Fruit fly (Drosophila melanogaster) whole organism, embryonic: Measurements from ENCODE around the gene Cht2.

ENCODE experiments used
- C15 ChIP-seq: fragments of 200-800 bp; sonication (Bioruptor generic); IDR thresholded peaks from 3 replicates; pipeline ENCODE4 v1.3.6; 2022; ENCODE audit warnings: missing biosample characterization, missing genetic modification characterization
- CG11247 ChIP-seq: fragments of 200-800 bp; sonication (Bioruptor generic); IDR thresholded peaks from 2 replicates; pipeline ENCODE4 v1.3.6; 2022; ENCODE audit warnings: missing biosample characterization, missing genetic modification characterization
- CG11560 ChIP-seq: fragments of 200-800 bp; sonication (Bioruptor generic); IDR thresholded peaks from 3 replicates; pipeline ENCODE4 v1.3.6; 2022; ENCODE audit warnings: missing biosample characterization, missing genetic modification characterization
- CG11723 ChIP-seq: fragments of 200-800 bp; sonication (Bioruptor generic); optimal IDR thresholded peaks from 2 replicates; lab custom pipeline; 2017; ENCODE audit warnings: missing biosample characterization, mild to moderate bottlenecking, missing genetic modification characterization
- CG12236 ChIP-seq: fragments of 200-800 bp; sonication (Bioruptor generic); optimal IDR thresholded peaks from 2 replicates; lab custom pipeline; 2016; ENCODE audit warnings: missing biosample characterization, missing genetic modification characterization
- CG12744 ChIP-seq: fragments of 200-800 bp; sonication (Bioruptor generic); optimal IDR thresholded peaks from 2 replicates; lab custom pipeline; 2016; ENCODE audit warnings: missing biosample characterization, missing genetic modification characterization
- CG13296 ChIP-seq: fragments of 200-800 bp; sonication (Bioruptor generic); optimal IDR thresholded peaks from 3 replicates; lab custom pipeline; 2018; ENCODE audit warnings: missing biosample characterization, mild to moderate bottlenecking, missing genetic modification characterization
- CG14860 ChIP-seq: fragments of 200-800 bp; sonication (Bioruptor generic); IDR thresholded peaks from 3 replicates; pipeline ENCODE4 v1.3.6; 2022; ENCODE audit warnings: missing biosample characterization, missing genetic modification characterization; ENCODE audit not compliant: partially characterized antibody
- CG1832 ChIP-seq: fragments of 200-800 bp; sonication (Bioruptor generic); optimal IDR thresholded peaks from 2 replicates; lab custom pipeline; 2017; ENCODE audit warnings: missing biosample characterization, mild to moderate bottlenecking, missing genetic modification characterization, inconsistent platforms
- CG2129 ChIP-seq: fragments of 200-800 bp; sonication (Bioruptor generic); IDR thresholded peaks from 2 replicates; pipeline ENCODE4 v1.3.6; 2022; ENCODE audit warnings: missing biosample characterization, missing genetic modification characterization; ENCODE audit not compliant: partially characterized antibody
- CG30431 ChIP-seq: fragments of 200-800 bp; sonication (Bioruptor generic); optimal IDR thresholded peaks from 2 replicates; lab custom pipeline; 2017; ENCODE audit warnings: missing biosample characterization, missing genetic modification characterization
- CG34376 ChIP-seq: fragments of 200-800 bp; sonication (Bioruptor generic); optimal IDR thresholded peaks from 2 replicates; lab custom pipeline; 2018; ENCODE audit warnings: missing biosample characterization, mild to moderate bottlenecking, missing genetic modification characterization
- CG3847 ChIP-seq: fragments of 200-800 bp; sonication (Bioruptor generic); IDR thresholded peaks from 2 replicates; pipeline ENCODE4 v1.3.6; 2022; ENCODE audit warnings: missing biosample characterization, missing genetic modification characterization
- CG4360 ChIP-seq: fragments of 200-800 bp; sonication (Bioruptor generic); IDR thresholded peaks from 2 replicates; pipeline ENCODE4 v1.3.6; 2022; ENCODE audit warnings: missing biosample characterization, missing genetic modification characterization
- CG5953 ChIP-seq: fragments of 200-800 bp; sonication (Bioruptor generic); IDR thresholded peaks from 2 replicates; pipeline ENCODE4 v1.3.6; 2022; ENCODE audit warnings: missing biosample characterization, missing genetic modification characterization
- CG6765 ChIP-seq: fragments of 200-800 bp; sonication (Bioruptor generic); optimal IDR thresholded peaks from 3 replicates; lab custom pipeline; 2017; ENCODE audit warnings: missing biosample characterization, mild to moderate bottlenecking, missing genetic modification characterization
- CG6854 ChIP-seq: fragments of 200-800 bp; sonication (Bioruptor generic); optimal IDR thresholded peaks from 3 replicates; lab custom pipeline; 2017; ENCODE audit warnings: missing biosample characterization, mild to moderate bottlenecking, missing genetic modification characterization
- CG7271 ChIP-seq: fragments of 200-800 bp; sonication (Bioruptor generic); optimal IDR thresholded peaks from 2 replicates; lab custom pipeline; 2018; ENCODE audit warnings: missing biosample characterization, mild to moderate bottlenecking, missing genetic modification characterization, moderate library complexity
- CTCF ChIP-seq: fragments of 200-800 bp; sonication (Bioruptor generic); optimal IDR thresholded peaks from 2 replicates; lab custom pipeline; 2017; ENCODE audit warnings: missing biosample characterization, mild to moderate bottlenecking, missing genetic modification characterization, moderate library complexity
- D ChIP-seq, 2 experiments: fragments of 200-800 bp in 1 of 2; fragments of >200 bp in 1 of 2; sonication (Bioruptor generic) in 1 of 2; optimal IDR thresholded peaks; 2 replicates in 1 of 2; 3 replicates in 1 of 2; lab custom pipeline; 2017; ENCODE audit warnings: mild to moderate bottlenecking in 1 of 2, missing biosample characterization in 1 of 2, missing genetic modification characterization in 1 of 2, missing genetic modification reagents in 1 of 2
- Neu2 ChIP-seq: fragments of 200-800 bp; sonication (Bioruptor generic); optimal IDR thresholded peaks from 3 replicates; lab custom pipeline; 2016; ENCODE audit warnings: missing biosample characterization, missing genetic modification characterization, borderline replicate concordance
- NfI ChIP-seq: fragments of 200-800 bp; sonication (Bioruptor generic); optimal IDR thresholded peaks from 3 replicates; lab custom pipeline; 2018; ENCODE audit warnings: missing biosample characterization, mild to moderate bottlenecking, missing genetic modification characterization, moderate library complexity
- Opbp ChIP-seq: fragments of 200-800 bp; sonication (Bioruptor generic); IDR thresholded peaks from 3 replicates; pipeline ENCODE4 v1.3.6; 2022; ENCODE audit warnings: missing biosample characterization, missing genetic modification characterization; ENCODE audit not compliant: partially characterized antibody
- Sry-δ ChIP-seq: fragments of 200-800 bp; sonication (Bioruptor generic); optimal IDR thresholded peaks from 2 replicates; lab custom pipeline; 2016; ENCODE audit warnings: missing biosample characterization, missing genetic modification characterization
- abd-A ChIP-seq: fragments of 200-800 bp; sonication (Bioruptor generic); optimal IDR thresholded peaks from 3 replicates; lab custom pipeline; 2019; ENCODE audit warnings: missing biosample characterization, mild to moderate bottlenecking, missing genetic modification characterization, moderate library complexity
- ase ChIP-seq: fragments of 200-800 bp; sonication (Bioruptor generic); IDR thresholded peaks from 3 replicates; pipeline ENCODE4 v1.3.6; 2022; ENCODE audit warnings: missing biosample characterization, missing genetic modification characterization
- ash1 ChIP-seq: fragments of 200-800 bp; sonication (Bioruptor generic); optimal IDR thresholded peaks from 2 replicates; lab custom pipeline; 2018; ENCODE audit warnings: missing biosample characterization, mild to moderate bottlenecking, missing genetic modification characterization
- crol ChIP-seq: fragments of 200-800 bp; sonication (Bioruptor generic); IDR thresholded peaks from 2 replicates; pipeline ENCODE4 v1.3.6; 2022; ENCODE audit warnings: missing biosample characterization, missing genetic modification characterization
- dimm ChIP-seq: fragments of 200-800 bp; sonication (Bioruptor generic); IDR thresholded peaks from 2 replicates; pipeline ENCODE4 v1.3.6; 2022; ENCODE audit warnings: missing biosample characterization, missing genetic modification characterization
- grn ChIP-seq: fragments of 200-800 bp; sonication (Bioruptor generic); optimal IDR thresholded peaks from 3 replicates; lab custom pipeline; 2017; ENCODE audit warnings: missing biosample characterization, missing genetic modification characterization
- gsb ChIP-seq: fragments of 200-800 bp; sonication (Bioruptor generic); IDR thresholded peaks from 2 replicates; pipeline ENCODE4 v1.3.6; 2022; ENCODE audit warnings: missing biosample characterization, missing genetic modification characterization
- jing ChIP-seq: fragments of 200-800 bp; sonication (Bioruptor generic); optimal IDR thresholded peaks from 2 replicates; lab custom pipeline; 2018; ENCODE audit warnings: missing biosample characterization, mild to moderate bottlenecking, missing genetic modification characterization
- kah ChIP-seq: fragments of 200-800 bp; sonication (Bioruptor generic); optimal IDR thresholded peaks from 2 replicates; lab custom pipeline; 2018; ENCODE audit warnings: missing biosample characterization, mild to moderate bottlenecking, missing genetic modification characterization
- lilli ChIP-seq: fragments of 200-800 bp; sonication (Bioruptor generic); optimal IDR thresholded peaks from 3 replicates; lab custom pipeline; 2016; ENCODE audit warnings: missing biosample characterization, missing genetic modification characterization
- nerfin-1 ChIP-seq: fragments of 200-800 bp; sonication (Bioruptor generic); optimal IDR thresholded peaks from 3 replicates; lab custom pipeline; 2019; ENCODE audit warnings: missing biosample characterization, mild to moderate bottlenecking, missing genetic modification characterization, moderate library complexity
- pnt ChIP-seq: fragments of 200-800 bp; sonication (Bioruptor generic); optimal IDR thresholded peaks from 3 replicates; lab custom pipeline; 2016; ENCODE audit warnings: missing biosample characterization, missing genetic modification characterization
- pzg ChIP-seq: fragments of 200-800 bp; sonication (Bioruptor generic); optimal IDR thresholded peaks from 3 replicates; lab custom pipeline; 2018; ENCODE audit warnings: missing biosample characterization, mild to moderate bottlenecking, missing genetic modification characterization, moderate library complexity
- row ChIP-seq: fragments of 200-800 bp; sonication (Bioruptor generic); IDR thresholded peaks from 3 replicates; pipeline ENCODE4 v1.3.6; 2022; ENCODE audit warnings: missing biosample characterization, missing genetic modification characterization
- salm ChIP-seq: fragments of 200-800 bp; sonication (Bioruptor generic); optimal IDR thresholded peaks from 2 replicates; lab custom pipeline; 2018; ENCODE audit warnings: missing biosample characterization, mild to moderate bottlenecking, missing genetic modification characterization
- sd ChIP-seq: fragments of 200-800 bp; sonication (Bioruptor generic); optimal IDR thresholded peaks from 3 replicates; lab custom pipeline; 2018; ENCODE audit warnings: missing biosample characterization, mild to moderate bottlenecking, missing genetic modification characterization, moderate library complexity
- sens ChIP-seq: fragments of 200-800 bp; sonication (Bioruptor generic); peaks from one replicate; lab custom pipeline; 2016; ENCODE audit warnings: missing biosample characterization, missing genetic modification characterization
- sim ChIP-seq: fragments of 200-800 bp; sonication (Bioruptor generic); IDR thresholded peaks from 2 replicates; pipeline ENCODE4 v1.3.6; 2022; ENCODE audit warnings: missing biosample characterization, missing genetic modification characterization
- sima ChIP-seq: fragments of 200-800 bp; sonication (Bioruptor generic); optimal IDR thresholded peaks from 2 replicates; lab custom pipeline; 2016; ENCODE audit warnings: missing biosample characterization, missing genetic modification characterization
- vvl ChIP-seq: fragments of 200-800 bp; sonication (Bioruptor generic); IDR thresholded peaks from 2 replicates; pipeline ENCODE4 v1.3.6; 2022; ENCODE audit warnings: missing biosample characterization, missing genetic modification characterization
- wek ChIP-seq: fragments of 200-800 bp; sonication (Bioruptor generic); optimal IDR thresholded peaks from 3 replicates; lab custom pipeline; 2018; ENCODE audit warnings: missing biosample characterization, mild to moderate bottlenecking, missing genetic modification characterization, moderate library complexity
- wor ChIP-seq: fragments of 200-800 bp; sonication (Bioruptor generic); IDR thresholded peaks from 2 replicates; pipeline ENCODE4 v1.3.6; 2022; ENCODE audit warnings: missing biosample characterization, missing genetic modification characterization
- zfh2 ChIP-seq: fragments of 200-800 bp; sonication (Bioruptor generic); optimal IDR thresholded peaks from 2 replicates; lab custom pipeline; 2016; ENCODE audit warnings: missing biosample characterization, missing genetic modification characterization

The Cht2 gene

dm6 chr3L:1798649-1799048 lies 42.9 kb upstream of the Cht2 start, which contains the start of gene Patj (continued):
- TF ChIP-seq sd (tag; lab: Kevin White, UChicago) = peak; percentile 93
- TF ChIP-seq CG7271 (tag; lab: Kevin White, UChicago) = no peak
- no peak for TF ChIP-seq salm (tag; lab: Kevin White, UChicago)
- no peak for TF ChIP-seq CG11723 (GFP tag; lab: Kevin White, UChicago)
- TF ChIP-seq grn (GFP tag; lab: Kevin White, UChicago) = no peak
- peak; percentile 28 for TF ChIP-seq vvl (GFP tag; lab: Robert Waterston, UW)
- TF ChIP-seq sim (GFP tag; lab: Robert Waterston, UW) = no peak
- no peak for TF ChIP-seq CG12744
- no peak for TF ChIP-seq CG11247 (GFP tag; lab: Robert Waterston, UW)
- no peak for TF ChIP-seq CG1832 (GFP tag; lab: Kevin White, UChicago)
- TF ChIP-seq CG14860 (GFP tag; lab: Robert Waterston, UW) = peak; percentile 40; the same call in 1 of the 3 replicates
- no peak for TF ChIP-seq kah (GFP tag; lab: Kevin White, UChicago)
- TF ChIP-seq sens (GFP tag; lab: Kevin White, UChicago) = peak; percentile 29
- peak; percentile 49 for TF ChIP-seq CTCF (GFP tag; lab: Kevin White, UChicago)
- no peak for TF ChIP-seq CG11560 (tag; lab: Robert Waterston, UW)
- TF ChIP-seq CG3847 (GFP tag; lab: Robert Waterston, UW) = peak; percentile 66
- peak; percentile 21 for TF ChIP-seq nerfin-1 (tag; lab: Kevin White, UChicago)
- no peak; the same call in 2 of the 3 replicates for TF ChIP-seq row (GFP tag; lab: Robert Waterston, UW)
- no peak for TF ChIP-seq dimm (GFP tag; lab: Robert Waterston, UW)
- TF ChIP-seq pnt (GFP tag; lab: Kevin White, UChicago) = no peak
- no peak for TF ChIP-seq CG13296 (GFP tag; lab: Kevin White, UChicago)
- no peak for TF ChIP-seq lilli (GFP tag; lab: Kevin White, UChicago)

- TF ChIP-seq C15 (GFP tag; lab: Robert Waterston, UW) = no peak
- peak; percentile 28 for TF ChIP-seq sens (GFP tag; lab: Kevin White, UChicago)
These were observed 41.3 kb upstream of the Cht2 start, which contains the start of gene CG12020 for dm6 chr3L:1797005-1797404. Gene CG12020, plus strand, starts transcription at chr3L:1797305.

- TF ChIP-seq Opbp (GFP tag; lab: Robert Waterston, UW) (peak; percentile 74), D (optimal IDR thresholded peaks at IDR 0.05; lab: Kevin White, UChicago) (no peak), D (GFP tag; optimal IDR thresholded peaks at IDR 0.05; lab: Kevin White, UChicago) (no peak), crol (GFP tag; lab: Robert Waterston, UW) (no peak), ase (GFP tag; lab: Robert Waterston, UW) (no peak), CG7271 (tag; lab: Kevin White, UChicago) (peak; percentile 54), CG34376 (GFP tag; lab: Kevin White, UChicago) (peak; percentile 31), pzg (GFP tag; lab: Kevin White, UChicago) (peak; percentile 84), gsb (GFP tag; lab: Robert Waterston, UW) (no peak), CG6854 (GFP tag; lab: Kevin White, UChicago) (no peak), CG30431 (GFP tag; lab: Kevin White, UChicago) (no peak), CG4360 (GFP tag; lab: Robert Waterston, UW) (no peak), wek (GFP tag; lab: Kevin White, UChicago) (no peak), CG2129 (GFP tag; lab: Robert Waterston, UW) (peak; percentile 38; the same call in 1 of the 2 replicates), jing (GFP tag; lab: Kevin White, UChicago) (no peak), Neu2 (GFP tag; lab: Kevin White, UChicago) (no peak), CG6765 (GFP tag; lab: Kevin White, UChicago) (no peak), sima (GFP tag; lab: Kevin White, UChicago) (no peak), Sry-δ (peak; percentile 80), abd-A (tag; lab: Kevin White, UChicago) (no peak), zfh2 (GFP tag; lab: Kevin White, UChicago) (no peak), NfI (GFP tag; lab: Kevin White, UChicago) (peak; percentile 35), CG12236 (GFP tag; lab: Kevin White, UChicago) (no peak), wor (GFP tag; lab: Robert Waterston, UW) (no peak), ash1 (no peak), CG5953 (GFP tag; lab: Robert Waterston, UW) (no peak)
These were observed 39.4 kb upstream of the Cht2 start, which contains the start of the genes alpha-Spec, dlt and Cdc37 for dm6 chr3L:1794943-1795696. Gene alpha-Spec, minus strand, starts transcription at chr3L:1795328. Gene dlt, minus strand, starts transcription at chr3L:1795328. Gene Cdc37, plus strand, starts transcription at chr3L:1795392.
